Worm (Caenorhabditis elegans): ENCODE measurements around the gene lin-42.

lin-42 gene

ce11 chrII:1214627-1215026 lies 37.5 kb downstream of the lin-42 start:
- no peak for TF ChIP-seq elt-2 (tag; optimal IDR thresholded peaks at IDR 0.05)

- TF ChIP-seq swsn-7 (tag; optimal IDR thresholded peaks at IDR 0.05) (no peak), nhr-85 (tag) (peak; percentile 43), unc-130 (tag; optimal IDR thresholded peaks at IDR 0.05) (no peak), unc-62 (GFP tag; optimal IDR thresholded peaks at IDR 0.05) (no peak), ets-5 (GFP tag; IDR thresholded peaks at IDR 0.05) (no peak), blmp-1 (tag; optimal IDR thresholded peaks at IDR 0.05) (peak; percentile 72)
Observed at ce11 chrII:1203523-1203922, 48.6 kb downstream of the lin-42 start.

- TF ChIP-seq ztf-11 (tag; optimal IDR thresholded peaks at IDR 0.05) (no peak), egl-27 (tag; optimal IDR thresholded peaks at IDR 0.05) (no peak), elt-3 (tag; optimal IDR thresholded peaks at IDR 0.05) (no peak), unc-30 (tag; optimal IDR thresholded peaks at IDR 0.05) (no peak), blmp-1 (tag; optimal IDR thresholded peaks at IDR 0.05) (peak; percentile 96), ceh-8 (GFP tag; optimal IDR thresholded peaks at IDR 0.05) (no peak), ceh-88 (GFP tag; IDR thresholded peaks at IDR 0.05) (no peak)
Observed at ce11 chrII:1199987-1200386, 52.2 kb downstream of the lin-42 start.

- TF ChIP-seq vab-15 (tag; optimal IDR thresholded peaks at IDR 0.05) (no peak), ceh-63 (GFP tag; optimal IDR thresholded peaks at IDR 0.05) (no peak), lin-13 (GFP tag; optimal IDR thresholded peaks at IDR 0.05) (no peak), nhr-77 (tag; optimal IDR thresholded peaks at IDR 0.05) (no peak), nhr-84 (tag; optimal IDR thresholded peaks at IDR 0.05) (no peak), C16A3.4 (tag; optimal IDR thresholded peaks at IDR 0.05) (no peak), unc-30 (tag; optimal IDR thresholded peaks at IDR 0.05) (no peak), dsc-1 (tag; optimal IDR thresholded peaks at IDR 0.05) (no peak), snu-23 (GFP tag; optimal IDR thresholded peaks at IDR 0.05) (no peak), grh-1 (GFP tag; IDR thresholded peaks at IDR 0.05) (no peak)
Observed at ce11 chrII:1197074-1197473, 55.1 kb downstream of the lin-42 start, which contains the start of gene F53A10.2. F53A10.2 (plus strand) TSS chrII:1197374.

ce11 chrII:1196129-1196528 lies 56.0 kb downstream of the lin-42 start:
- TF ChIP-seq unc-62 (GFP tag; optimal IDR thresholded peaks at IDR 0.05), result no peak
- TF ChIP-seq fkh-8 (tag; optimal IDR thresholded peaks at IDR 0.05), result no peak
- no peak for TF ChIP-seq unc-86 (tag; optimal IDR thresholded peaks at IDR 0.05)
- TF ChIP-seq aly-2 (tag; optimal IDR thresholded peaks at IDR 0.05), result no peak
- TF ChIP-seq pqm-1 (tag; optimal IDR thresholded peaks at IDR 0.05), result no peak
- TF ChIP-seq fkh-4 (tag; optimal IDR thresholded peaks at IDR 0.05; ENCODE audit: borderline replicate concordance), result no peak
- no peak for TF ChIP-seq lin-39 (tag; optimal IDR thresholded peaks at IDR 0.05)
- no peak for TF ChIP-seq aha-1 (tag; optimal IDR thresholded peaks at IDR 0.05)
- TF ChIP-seq egl-13 (tag; optimal IDR thresholded peaks at IDR 0.05), result no peak

- peak; percentile 93 for TF ChIP-seq blmp-1 (tag; optimal IDR thresholded peaks at IDR 0.05)
- TF ChIP-seq nhr-47 (tag; optimal IDR thresholded peaks at IDR 0.05), result no peak
Observed at ce11 chrII:1191853-1192252, 60.3 kb downstream of the lin-42 start.

ce11 chrII:1189652-1190051 lies 62.5 kb downstream of the lin-42 start:
- TF ChIP-seq rnt-1 (tag; optimal IDR thresholded peaks at IDR 0.05), result no peak
- TF ChIP-seq snpc-4 (tag; optimal IDR thresholded peaks at IDR 0.05), result no peak
- TF ChIP-seq ces-1 (GFP tag; optimal IDR thresholded peaks at IDR 0.05), result no peak
- TF ChIP-seq egl-27 (tag; optimal IDR thresholded peaks at IDR 0.05), result no peak
- no peak for TF ChIP-seq nhr-90 (tag; optimal IDR thresholded peaks at IDR 0.05; ENCODE audit: poor library complexity)
- TF ChIP-seq isw-1 (GFP tag; IDR thresholded peaks at IDR 0.05), result no peak
- peak; percentile 54 for TF ChIP-seq elt-2 (tag; optimal IDR thresholded peaks at IDR 0.05)
- TF ChIP-seq blmp-1 (tag; optimal IDR thresholded peaks at IDR 0.05), result peak; percentile 95
- TF ChIP-seq F16B12.6 (tag; optimal IDR thresholded peaks at IDR 0.05), result no peak
- no peak for TF ChIP-seq aly-2 (tag; optimal IDR thresholded peaks at IDR 0.05)
- peak in 4 of 6 experiments; percentile 26 to 71 (median 47) for TF ChIP-seq elt-3 (tag; optimal IDR thresholded peaks at IDR 0.05)
- TF ChIP-seq nhr-77 (tag; optimal IDR thresholded peaks at IDR 0.05), result no peak
- no peak for TF ChIP-seq unc-86 (tag; optimal IDR thresholded peaks at IDR 0.05)
- TF ChIP-seq efl-1 (optimal IDR thresholded peaks at IDR 0.05), result no peak
- no peak for TF ChIP-seq efl-1 (GFP tag; optimal IDR thresholded peaks at IDR 0.05 in 1 of 2)
- TF ChIP-seq nhr-11 (tag; optimal IDR thresholded peaks at IDR 0.05), result no peak
- no peak for TF ChIP-seq mab-9 (GFP tag; IDR thresholded peaks at IDR 0.05)
- no peak for TF ChIP-seq C34B4.2 (tag; optimal IDR thresholded peaks at IDR 0.05)
- TF ChIP-seq nhr-71 (tag; optimal IDR thresholded peaks at IDR 0.05), result no peak
